Worm (Caenorhabditis elegans): ENCODE results near the gene Y105C5B.17.
A peak's percentile ranks its signal among the peaks of the same experiment; 100 is the strongest.

Y105C5B.17 gene

ce11 chrIV:15931176-15931575, 31.7 kb upstream of the Y105C5B.17 start (continued):
- TF ChIP-seq hlh-26 (GFP tag; conservative IDR thresholded peaks at IDR 0.05) (no peak), T07F8.4 (tag; optimal IDR thresholded peaks at IDR 0.05) (no peak), sea-2 (GFP tag; IDR thresholded peaks at IDR 0.05) (no peak), ceh-40 (GFP tag; IDR thresholded peaks at IDR 0.05) (0 out of 2 replicates have a peak, but pooled peaks have one; percentile 74), lsl-1 (GFP tag; optimal IDR thresholded peaks at IDR 0.05) (no peak), akir-1 (GFP tag; optimal IDR thresholded peaks at IDR 0.05) (no peak), unc-130 (GFP tag; optimal IDR thresholded peaks at IDR 0.05) (no peak), ztf-18 (tag; optimal IDR thresholded peaks at IDR 0.05) (peak; percentile 63), let-526 (GFP tag; IDR thresholded peaks at IDR 0.05) (no peak), lin-40 (tag; optimal IDR thresholded peaks at IDR 0.05) (peak; percentile 21), bed-2 (GFP tag; IDR thresholded peaks at IDR 0.05) (no peak), ztf-26 (tag; optimal IDR thresholded peaks at IDR 0.05) (peak; percentile 63), hrde-1 (tag; optimal IDR thresholded peaks at IDR 0.05; ENCODE audit: borderline replicate concordance) (peak; percentile 2), F57A8.1 (GFP tag; optimal IDR thresholded peaks at IDR 0.05) (no peak), dpff-1 (tag; optimal IDR thresholded peaks at IDR 0.05) (no peak), ztf-22 (GFP tag; optimal IDR thresholded peaks at IDR 0.05) (no peak), ztf-6 (GFP tag; IDR thresholded peaks at IDR 0.05) (no peak), egrh-3 (GFP tag; IDR thresholded peaks at IDR 0.05) (no peak), F52B5.7 (tag; optimal IDR thresholded peaks at IDR 0.05) (no peak), hmg-1.2 (GFP tag; IDR thresholded peaks at IDR 0.05) (peak; percentile 71), ceh-58 (GFP tag; IDR thresholded peaks at IDR 0.05) (no peak), athp-1 (tag; optimal IDR thresholded peaks at IDR 0.05) (peak; percentile 35), F33H1.4 (GFP tag; IDR thresholded peaks at IDR 0.05) (0 out of 2 replicates have a peak, but pooled peaks have one; percentile 12), C06A6.2 (GFP tag; conservative IDR thresholded peaks at IDR 0.05) (no peak), xnd-1 (tag; optimal IDR thresholded peaks at IDR 0.05) (no peak), Y53G8AR.9 (GFP tag; conservative IDR thresholded peaks at IDR 0.05) (0 out of 2 replicates have a peak, but pooled peaks have one; percentile 49), snpc-1.3 (tag; optimal IDR thresholded peaks at IDR 0.05; ENCODE audit: insufficient read depth) (peak; percentile 61), ztf-25 (GFP tag; IDR thresholded peaks at IDR 0.05) (peak; percentile 74; the same call in 1 of the 2 replicates), K11D2.4 (GFP tag; IDR thresholded peaks at IDR 0.05) (peak; percentile 40; the same call in 1 of the 2 replicates), dox-1 (GFP tag; IDR thresholded peaks at IDR 0.05) (no peak; the same call in 1 of the 2 replicates), lsy-27 (tag; optimal IDR thresholded peaks at IDR 0.05; ENCODE audit: borderline replicate concordance, insufficient read depth) (peak; percentile 43), lag-1 (GFP tag; IDR thresholded peaks at IDR 0.05) (no peak), lin-35 (GFP tag; optimal IDR thresholded peaks at IDR 0.05) (no peak), madf-3 (GFP tag; IDR thresholded peaks at IDR 0.05) (no peak), nhr-80 (tag; optimal IDR thresholded peaks at IDR 0.05) (peak; percentile 15), sptf-2 (GFP tag; optimal IDR thresholded peaks at IDR 0.05) (no peak), Y95B8A.8 (GFP tag; IDR thresholded peaks at IDR 0.05) (no peak), hmg-20 (GFP tag; IDR thresholded peaks at IDR 0.05) (no peak), snpc-3.4 (tag; optimal IDR thresholded peaks at IDR 0.05) (peak; percentile 69), cebp-2 (GFP tag; IDR thresholded peaks at IDR 0.05) (0 out of 2 replicates have a peak, but pooled peaks have one; percentile 43), repo-1 (tag; optimal IDR thresholded peaks at IDR 0.05) (peak; percentile 69), unc-62 (GFP tag; optimal IDR thresholded peaks at IDR 0.05) (no peak), hsf-1 (GFP tag; IDR thresholded peaks at IDR 0.05) (peak; percentile 79), F23B12.7 (tag; optimal IDR thresholded peaks at IDR 0.05; ENCODE audit: insufficient read depth) (peak; percentile 39), ceh-27 (GFP tag; optimal IDR thresholded peaks at IDR 0.05) (peak; percentile 97), mel-28 (tag; optimal IDR thresholded peaks at IDR 0.05; ENCODE audit: borderline replicate concordance) (no peak)
